Worm (Caenorhabditis elegans) whole organism, L4/young adult: ENCODE measurements around the gene R05A10.4.

ENCODE experiments used
- W03F9.2 ChIP-seq: fragments of 150-350 bp; optimal IDR thresholded peaks from 2 replicates; lab custom pipeline; 2014; ENCODE audit warnings: missing biosample characterization, missing genetic modification characterization
- him-1 ChIP-seq: sonication (generic microtip); optimal IDR thresholded peaks from 2 replicates; lab custom pipeline; 2016; ENCODE audit warnings: missing genotype, missing genetic modification reagents, missing genetic modification characterization, missing compliant biosample characterization

DNA sequence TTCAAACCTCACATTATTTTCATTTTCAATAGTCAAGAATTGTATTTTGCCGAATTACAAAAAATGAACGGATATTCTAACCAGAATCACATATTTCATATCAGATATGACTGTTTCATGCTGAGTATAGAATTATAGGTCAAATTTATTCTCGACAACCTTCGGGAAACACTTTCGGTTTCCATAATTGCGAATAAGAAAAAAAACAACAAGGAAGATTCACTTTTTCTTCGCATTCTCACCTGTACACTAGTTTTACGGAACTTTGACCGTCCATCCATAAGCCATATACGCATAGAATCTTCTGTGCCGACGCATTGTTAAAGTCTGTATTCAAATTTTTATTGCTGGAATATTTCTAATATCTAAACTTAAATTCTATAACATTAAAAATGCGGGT, 26.7 kb upstream of the R05A10.4 start, which contains the start of gene oac-37:
- TF ChIP-seq him-1 (no peak), W03F9.2 (tag; lab: Kevin White, UChicago) (no peak)
